Worm (Caenorhabditis elegans) whole organism, L1 larva: ENCODE measurements around the gene T26A5.2.

Experiments used
- alr-1 ChIP-seq: fragments of 200-800 bp; sonication (Bioruptor generic); optimal IDR thresholded peaks from 2 replicates; lab custom pipeline; 2018; ENCODE audit warnings: borderline replicate concordance, mild to moderate bottlenecking, missing genetic modification characterization, missing compliant biosample characterization
- ceh-90 ChIP-seq: sonication (generic microtip); optimal IDR thresholded peaks from 2 replicates; lab custom pipeline; 2016; ENCODE audit warnings: missing genetic modification characterization, missing compliant biosample characterization
- elt-2 ChIP-seq: sonication (generic microtip); optimal IDR thresholded peaks from 2 replicates; lab custom pipeline; 2016; ENCODE audit warnings: missing genetic modification characterization, mild to moderate bottlenecking, inconsistent platforms, missing compliant biosample characterization, missing genetic modification reagents
- fkh-8 ChIP-seq: sonication (generic microtip); optimal IDR thresholded peaks from 2 replicates; lab custom pipeline; 2016; ENCODE audit warnings: mild to moderate bottlenecking, missing genetic modification characterization, missing compliant biosample characterization
- fos-1 ChIP-seq: fragments of 150-350 bp; optimal IDR thresholded peaks from 2 replicates; lab custom pipeline; 2014; ENCODE audit warnings: missing biosample characterization, missing genetic modification characterization
- jun-1 ChIP-seq: fragments of 150-350 bp; optimal IDR thresholded peaks from 2 replicates; lab custom pipeline; 2014; ENCODE audit warnings: missing biosample characterization, missing genetic modification reagents, missing genetic modification characterization
- nhr-12 ChIP-seq: sonication (generic microtip); optimal IDR thresholded peaks from 2 replicates; lab custom pipeline; 2017; ENCODE audit warnings: missing biosample characterization, missing genetic modification characterization
- nhr-237 ChIP-seq: fragments of 150-350 bp; optimal IDR thresholded peaks from 2 replicates; lab custom pipeline; 2014; ENCODE audit warnings: missing biosample characterization, missing genetic modification characterization
- nhr-28 ChIP-seq: fragments of 150-350 bp; optimal IDR thresholded peaks from 2 replicates; lab custom pipeline; 2014; ENCODE audit warnings: missing biosample characterization, missing genetic modification characterization
- nhr-76 ChIP-seq: sonication (generic microtip); optimal IDR thresholded peaks from 2 replicates; lab custom pipeline; 2017; ENCODE audit warnings: missing biosample characterization, missing genetic modification characterization
- pqm-1 ChIP-seq: sonication (generic microtip); optimal IDR thresholded peaks from 3 replicates; lab custom pipeline; 2017; ENCODE audit warnings: missing biosample characterization, missing genetic modification characterization
- sptf-1 ChIP-seq: fragments of 150-350 bp; optimal IDR thresholded peaks from 2 replicates; lab custom pipeline; 2014; ENCODE audit warnings: missing biosample characterization, missing genetic modification characterization
- ztf-4 ChIP-seq: fragments of 150-350 bp; optimal IDR thresholded peaks from 2 replicates; lab custom pipeline; 2014; ENCODE audit warnings: missing biosample characterization, missing genetic modification characterization

DNA sequence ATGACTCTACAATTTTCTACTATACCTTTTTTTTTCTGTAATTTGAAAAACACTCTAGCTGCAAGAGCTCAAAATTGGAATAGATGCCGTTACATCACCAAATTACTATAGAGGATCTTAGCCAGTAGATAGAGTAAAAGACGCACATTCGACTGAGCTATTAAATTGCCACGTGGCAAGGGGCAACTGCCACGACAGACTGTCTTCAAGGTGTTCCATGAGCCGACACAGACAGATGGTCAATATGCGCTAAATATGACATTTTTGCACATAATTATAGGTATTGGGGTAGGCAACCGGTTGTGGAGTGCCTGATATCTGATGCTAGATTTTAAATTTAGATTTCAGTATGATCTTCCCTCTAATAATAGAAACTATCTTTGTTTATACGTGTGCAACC, 12.3 kb downstream of the T26A5.2 start:
- TF ChIP-seq ztf-4 (tag; lab: Kevin White, UChicago) (no peak), nhr-12 (tag; lab: Kevin White, UChicago) (no peak), jun-1 (tag; lab: Kevin White, UChicago) (no peak), ceh-90 (tag; lab: Kevin White, UChicago) (no peak), fkh-8 (tag; lab: Kevin White, UChicago) (no peak), nhr-76 (tag; lab: Kevin White, UChicago) (no peak), elt-2 (no peak), pqm-1 (tag; lab: Kevin White, UChicago) (no peak), fos-1 (tag; lab: Kevin White, UChicago) (no peak), nhr-28 (tag; lab: Kevin White, UChicago) (no peak), sptf-1 (tag; lab: Kevin White, UChicago) (no peak), nhr-237 (tag; lab: Kevin White, UChicago) (no peak), alr-1 (tag; lab: Kevin White, UChicago) (no peak)
